Fruit fly (Drosophila melanogaster) S2 (cell line): Measurements from ENCODE around the gene CG7810.

Experiments used
- CG8478 ChIP-seq: fragments of >200 bp; optimal IDR thresholded peaks from 2 replicates; lab custom pipeline; 2018
- CTCF ChIP-seq, 2 experiments: fragments of >200 bp; optimal IDR thresholded peaks; 2 replicates each; lab custom pipeline; 2018

DNA sequence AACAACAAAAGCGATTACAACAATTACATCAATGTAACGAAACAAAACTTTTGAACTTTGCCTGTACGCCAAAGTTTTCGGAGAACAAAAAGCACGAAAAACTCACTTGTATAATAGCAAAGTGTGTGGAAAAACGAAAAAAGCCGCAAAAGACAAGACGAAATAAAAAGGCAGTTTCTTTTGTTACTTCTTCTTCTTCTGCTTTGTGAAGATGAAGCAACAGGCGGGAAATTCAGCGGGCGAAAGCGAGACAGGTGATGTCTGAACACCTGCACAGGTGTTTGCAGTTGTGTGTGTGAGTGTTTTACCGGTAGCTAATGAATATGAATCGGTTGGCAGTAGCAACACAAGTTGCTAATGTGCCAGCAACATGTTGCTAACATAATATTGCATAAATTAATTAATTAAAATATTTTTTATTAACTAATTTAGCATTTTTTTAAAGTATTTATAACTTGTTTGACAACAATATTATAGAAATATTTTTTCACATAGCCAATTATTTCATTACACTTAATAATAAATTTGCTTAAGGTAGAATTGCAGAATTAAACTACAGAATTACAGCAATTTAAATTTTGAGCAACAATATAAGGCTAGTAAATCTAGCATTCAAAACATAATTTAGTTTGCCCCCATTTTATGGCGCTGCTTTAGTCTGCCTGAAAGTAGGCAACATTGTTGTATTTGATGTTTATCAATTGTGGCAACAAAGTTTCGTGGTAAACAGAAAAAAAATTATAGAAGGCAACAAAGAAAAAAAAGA is 44.1 kb downstream of the CG7810 start:
- TF ChIP-seq CG8478 = no peak
- no peak for TF ChIP-seq CTCF (optimal IDR thresholded peaks at IDR 0.05; lab: Kevin White, UChicago)
